Worm (Caenorhabditis elegans) whole organism, early embryonic: Measurements from ENCODE around the gene T02H6.5.
"Not testable (repeated sequence)": the region's sequence is repeated elsewhere in the genome, so short reads cannot be mapped to it uniquely, and the experiment has no call there.

Experiments used
- B0310.2 ChIP-seq: sonication (generic microtip); optimal IDR thresholded peaks from 2 replicates; lab custom pipeline; 2016; ENCODE audit warnings: mild to moderate bottlenecking, missing genetic modification characterization, missing compliant biosample characterization
- F13C5.2 ChIP-seq: sonication (generic microtip); optimal IDR thresholded peaks from 2 replicates; lab custom pipeline; 2017; ENCODE audit warnings: mild to moderate bottlenecking, missing genetic modification characterization, inconsistent platforms, missing compliant biosample characterization
- aly-1 ChIP-seq: sonication (generic microtip); optimal IDR thresholded peaks from 2 replicates; lab custom pipeline; 2016; ENCODE audit warnings: missing genetic modification characterization, missing compliant biosample characterization
- ama-1 ChIP-seq: fragments of 150-350 bp; optimal IDR thresholded peaks from 2 replicates; lab custom pipeline; 2014
- ets-7 ChIP-seq: sonication (generic microtip); optimal IDR thresholded peaks from 2 replicates; lab custom pipeline; 2016; ENCODE audit warnings: missing genotype, missing genetic modification characterization, missing compliant biosample characterization
- flt-1 ChIP-seq: fragments of 200-800 bp; sonication (Bioruptor generic); IDR thresholded peaks from 2 replicates; pipeline ENCODE4 v1.3.6; 2022; ENCODE audit warnings: missing genetic modification characterization, missing compliant biosample characterization
- hnd-1 ChIP-seq: sonication (generic microtip); optimal IDR thresholded peaks from 2 replicates; lab custom pipeline; 2016; ENCODE audit warnings: missing genetic modification characterization, missing compliant biosample characterization
- scrt-1 ChIP-seq: fragments of 200-800 bp; sonication (Bioruptor generic); IDR thresholded peaks from 2 replicates; pipeline ENCODE4 v1.3.6; 2022; ENCODE audit warnings: missing genetic modification characterization, missing compliant biosample characterization
- tbx-37 ChIP-seq: fragments of 200-800 bp; sonication (Bioruptor generic); conservative IDR thresholded peaks from 2 replicates; pipeline ENCODE4 v1.3.6; 2022; ENCODE audit warnings: missing genetic modification reagents, missing genetic modification characterization, missing compliant biosample characterization
- tra-4 ChIP-seq: sonication (generic microtip); optimal IDR thresholded peaks from 2 replicates; lab custom pipeline; 2017; ENCODE audit warnings: missing genetic modification characterization, missing compliant biosample characterization

DNA sequence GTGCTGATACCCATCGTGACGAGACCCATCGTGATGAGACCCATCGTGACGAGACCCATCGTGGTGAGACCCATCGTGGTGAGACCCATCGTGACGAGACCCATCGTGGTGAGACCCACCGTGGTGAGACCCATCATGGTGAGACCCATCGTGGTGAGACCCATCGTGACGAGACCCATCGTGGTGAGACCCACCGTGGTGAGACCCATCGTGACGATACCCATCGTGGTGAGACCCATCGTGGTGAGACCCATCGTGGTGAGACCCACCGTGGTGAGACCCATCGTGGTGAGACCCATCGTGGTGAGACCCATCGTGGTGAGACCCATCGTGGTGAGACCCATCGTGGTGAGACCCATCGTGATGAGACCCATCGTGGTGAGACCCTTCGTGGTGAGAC is 13.5 kb downstream of the T02H6.5 start:
- not testable (repeated sequence) for TF ChIP-seq ets-7; F13C5.2 (tag; lab: Kevin White, UChicago); tbx-37 (GFP tag; lab: Robert Waterston, UW); flt-1 (GFP tag; lab: Robert Waterston, UW); B0310.2 (tag; lab: Kevin White, UChicago); ama-1; hnd-1 (tag; lab: Kevin White, UChicago); tra-4 (tag; lab: Kevin White, UChicago); aly-1 (tag; lab: Kevin White, UChicago)
- peak; percentile 53; the same call in 1 of the 2 replicates for TF ChIP-seq scrt-1 (GFP tag; lab: Robert Waterston, UW)
